Fruit fly (Drosophila melanogaster) whole organism, pupa: ENCODE results near the gene Rpn7.

Source experiments
- CG10348 ChIP-seq: fragments of 200-800 bp; sonication (Bioruptor generic); IDR thresholded peaks from 2 replicates; pipeline ENCODE4 v1.3.6; 2022; ENCODE audit warnings: missing biosample characterization, missing genetic modification characterization
- CG17806 ChIP-seq: fragments of 200-800 bp; sonication (Bioruptor generic); optimal IDR thresholded peaks from 2 replicates; lab custom pipeline; 2018; ENCODE audit warnings: missing biosample characterization, mild to moderate bottlenecking, missing genetic modification characterization, moderate library complexity
- CG32121 ChIP-seq: fragments of 200-800 bp; sonication (Bioruptor generic); IDR thresholded peaks from 2 replicates; pipeline ENCODE4 v1.3.6; 2022; ENCODE audit warnings: missing biosample characterization, missing genetic modification characterization
- CG34367 ChIP-seq: fragments of 200-800 bp; sonication (Bioruptor generic); optimal IDR thresholded peaks from 2 replicates; lab custom pipeline; 2018; ENCODE audit warnings: missing biosample characterization, mild to moderate bottlenecking, missing genetic modification characterization
- CG4496 ChIP-seq: fragments of 200-800 bp; sonication (Bioruptor generic); IDR thresholded peaks from 3 replicates; pipeline ENCODE4 v1.3.6; 2022; ENCODE audit warnings: missing biosample characterization, missing genetic modification characterization
- CG8301 ChIP-seq: fragments of 200-800 bp; sonication (Bioruptor generic); optimal IDR thresholded peaks from 2 replicates; lab custom pipeline; 2018; ENCODE audit warnings: missing biosample characterization, mild to moderate bottlenecking, missing genetic modification characterization
- CG9948 ChIP-seq: fragments of 200-800 bp; sonication (Bioruptor generic); optimal IDR thresholded peaks from 2 replicates; lab custom pipeline; 2018; ENCODE audit warnings: missing biosample characterization, mild to moderate bottlenecking, missing genetic modification characterization, moderate library complexity
- D1 ChIP-seq: fragments of 200-800 bp; sonication (Bioruptor generic); optimal IDR thresholded peaks from 2 replicates; lab custom pipeline; 2018; ENCODE audit warnings: missing biosample characterization, mild to moderate bottlenecking, missing genetic modification characterization, moderate library complexity
- EcR ChIP-seq: fragments of 200-800 bp; sonication (Bioruptor generic); optimal IDR thresholded peaks from 3 replicates; lab custom pipeline; 2019; ENCODE audit warnings: missing biosample characterization, missing genetic modification characterization, mild to moderate bottlenecking, moderate library complexity, missing genetic modification reagents
- Snoo ChIP-seq: fragments of 200-800 bp; sonication (Bioruptor generic); optimal IDR thresholded peaks from 3 replicates; lab custom pipeline; 2017; ENCODE audit warnings: missing biosample characterization, mild to moderate bottlenecking, missing genetic modification characterization, inconsistent platforms
- gl ChIP-seq: fragments of 200-800 bp; sonication (Bioruptor generic); optimal IDR thresholded peaks from 2 replicates; lab custom pipeline; 2018; ENCODE audit warnings: missing biosample characterization, mild to moderate bottlenecking, missing genetic modification characterization
- rn ChIP-seq: fragments of 200-800 bp; sonication (Bioruptor generic); IDR thresholded peaks from 2 replicates; pipeline ENCODE4 v1.3.6; 2022; ENCODE audit warnings: missing biosample characterization, missing genetic modification characterization

- TF ChIP-seq CG9948 (tag; lab: Kevin White, UChicago) (no peak), CG10348 (GFP tag; lab: Robert Waterston, UW) (no peak), gl (tag; lab: Kevin White, UChicago) (no peak), CG34367 (tag; lab: Kevin White, UChicago) (no peak), CG8301 (no peak), CG32121 (GFP tag; lab: Robert Waterston, UW) (no peak), CG4496 (GFP tag; lab: Robert Waterston, UW) (no peak), CG17806 (no peak), Snoo (tag; lab: Kevin White, UChicago) (no peak), rn (GFP tag; lab: Robert Waterston, UW) (no peak), EcR (GFP tag; lab: Kevin White, UChicago) (no peak), D1 (tag; lab: Kevin White, UChicago) (no peak)
Measured at dm6 chr3R:22465138-22465537, 3.3 kb upstream of the Rpn7 start.
